Worm (Caenorhabditis elegans): Measurements from ENCODE around the gene srg-32.

DNA sequence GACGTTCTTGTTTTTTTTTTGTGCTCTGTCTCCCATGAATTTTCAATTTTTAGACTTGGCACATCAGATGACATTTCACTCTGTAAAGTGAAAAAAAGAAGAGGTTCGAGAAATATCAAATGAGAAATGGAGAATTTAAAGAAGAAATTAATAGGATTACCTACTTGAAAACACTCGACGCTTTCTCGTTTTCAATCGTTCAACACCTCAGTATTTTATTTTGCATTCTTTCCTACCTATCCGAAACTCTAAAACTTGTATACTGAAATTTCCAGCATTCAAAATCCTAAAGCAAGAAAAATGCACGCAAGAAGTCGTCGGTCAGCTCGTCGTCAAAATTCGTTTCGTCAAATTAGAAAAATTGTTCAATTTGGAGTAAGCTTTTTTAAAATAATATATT is 47.1 kb upstream of the srg-32 start, which contains the start of gene kvs-2:
- no peak for TF ChIP-seq elt-3 (tag; optimal IDR thresholded peaks at IDR 0.05)
- TF ChIP-seq lin-15B (tag; optimal IDR thresholded peaks at IDR 0.05) = no peak
- TF ChIP-seq nhr-77 (tag; optimal IDR thresholded peaks at IDR 0.05) = no peak
- TF ChIP-seq ces-1 (GFP tag; optimal IDR thresholded peaks at IDR 0.05) = no peak
- no peak for TF ChIP-seq xbp-1 (tag; optimal IDR thresholded peaks at IDR 0.05)
- no peak for TF ChIP-seq nhr-28 (tag; optimal IDR thresholded peaks at IDR 0.05)
- TF ChIP-seq lin-39 (tag; optimal IDR thresholded peaks at IDR 0.05) = no peak
- no peak for TF ChIP-seq unc-62 (GFP tag; optimal IDR thresholded peaks at IDR 0.05)
- TF ChIP-seq jun-1 (tag; optimal IDR thresholded peaks at IDR 0.05) = no peak
- TF ChIP-seq ztf-11 (tag; optimal IDR thresholded peaks at IDR 0.05) = no peak
